Fruit fly (Drosophila melanogaster): ENCODE measurements around the gene RfC38.

Gene RfC38

dm6 chr2L:11130151-11131008 is at the start of gene RfC38, which contains the start of gene CG4751 (continued):
- TF ChIP-seq Awh (GFP tag; IDR thresholded peaks at IDR 0.05) (no peak), Max (GFP tag; optimal IDR thresholded peaks at IDR 0.05) (peak; percentile 2), aop (GFP tag; IDR thresholded peaks at IDR 0.05) (no peak), CG7928 (GFP tag; optimal IDR thresholded peaks at IDR 0.05) (no peak), tll (GFP tag; optimal IDR thresholded peaks at IDR 0.05) (no peak), TFAM (GFP tag; optimal IDR thresholded peaks at IDR 0.05) (no peak), CG9609 (GFP tag; optimal IDR thresholded peaks at IDR 0.05) (no peak), luna (GFP tag; optimal IDR thresholded peaks at IDR 0.05) (no peak), E2f2 (GFP tag; IDR thresholded peaks at IDR 0.05) (peak; percentile 56), CG2129 (GFP tag; IDR thresholded peaks at IDR 0.05; ENCODE audit: partially characterized antibody) (peak; percentile 39; the same call in 1 of the 2 replicates), grn (GFP tag; optimal IDR thresholded peaks at IDR 0.05) (no peak), croc (GFP tag; conservative IDR thresholded peaks at IDR 0.05) (no peak), Ets97D (GFP tag; optimal IDR thresholded peaks at IDR 0.05) (peak; percentile 50), Sry-β (GFP tag; optimal IDR thresholded peaks at IDR 0.05) (peak; percentile 5), da (GFP tag; optimal IDR thresholded peaks at IDR 0.05) (no peak), wor (GFP tag; IDR thresholded peaks at IDR 0.05) (no peak), ind (GFP tag; optimal IDR thresholded peaks at IDR 0.05) (no peak), CG3847 (GFP tag; IDR thresholded peaks at IDR 0.05) (no peak), CG13287 (GFP tag; IDR thresholded peaks at IDR 0.05; ENCODE audit: partially characterized antibody) (peak; percentile 76), insv (GFP tag; optimal IDR thresholded peaks at IDR 0.05) (no peak), CG9797 (GFP tag; optimal IDR thresholded peaks at IDR 0.05) (peak; percentile 87), klu (GFP tag; IDR thresholded peaks at IDR 0.05) (no peak), CG5245 (GFP tag; optimal IDR thresholded peaks at IDR 0.05) (no peak), Meics (GFP tag; optimal IDR thresholded peaks at IDR 0.05) (no peak), NC2α (GFP tag; optimal IDR thresholded peaks at IDR 0.05) (no peak), dmrt11E (tag; optimal IDR thresholded peaks at IDR 0.05) (peak; percentile 12), Pdp1 (GFP tag; optimal IDR thresholded peaks at IDR 0.05) (no peak), NC2β (GFP tag; optimal IDR thresholded peaks at IDR 0.05) (no peak), CG32767 (GFP tag; IDR thresholded peaks at IDR 0.05) (0 out of 2 replicates have a peak, but pooled peaks have one; percentile 8), CG2712 (tag; optimal IDR thresholded peaks at IDR 0.05) (no peak), phol (tag; optimal IDR thresholded peaks at IDR 0.05) (peak; percentile 39), Oli (tag; optimal IDR thresholded peaks at IDR 0.05) (no peak), bbx (GFP tag; IDR thresholded peaks at IDR 0.05; ENCODE audit: partially characterized antibody) (peak; percentile 73), Usf (GFP tag; optimal IDR thresholded peaks at IDR 0.05) (no peak), Dek (tag; optimal IDR thresholded peaks at IDR 0.05) (no peak), Six4 (GFP tag; optimal IDR thresholded peaks at IDR 0.05) (no peak), MESR4 (GFP tag; optimal IDR thresholded peaks at IDR 0.05) (peak; percentile 98), H15 (GFP tag; IDR thresholded peaks at IDR 0.05) (no peak), CG11723 (GFP tag; optimal IDR thresholded peaks at IDR 0.05) (no peak), cwo (GFP tag; optimal IDR thresholded peaks at IDR 0.05) (no peak), kay (GFP tag; optimal IDR thresholded peaks at IDR 0.05) (no peak), CG34422 (GFP tag; IDR thresholded peaks at IDR 0.05) (peak; percentile 67; the same call in 1 of the 3 replicates), CG10274 (GFP tag; optimal IDR thresholded peaks at IDR 0.05) (no peak), CG30020 (tag; optimal IDR thresholded peaks at IDR 0.05) (peak; percentile 29), NK7.1 (GFP tag; optimal IDR thresholded peaks at IDR 0.05) (no peak), pho (GFP tag; optimal IDR thresholded peaks at IDR 0.05) (no peak), CG30403 (GFP tag; optimal IDR thresholded peaks at IDR 0.05) (peak; percentile 2), Aef1 (GFP tag; IDR thresholded peaks at IDR 0.05) (no peak), exex (tag; optimal IDR thresholded peaks at IDR 0.05) (peak; percentile 37)
